Fruit fly (Drosophila melanogaster) whole organism, embryonic: Measurements from ENCODE around the gene eas.

Source experiments
- Ada2b ChIP-seq: fragments of 200-800 bp; sonication (Bioruptor generic); IDR thresholded peaks from 2 replicates; pipeline ENCODE4 v1.3.6; 2022; ENCODE audit warnings: missing biosample characterization, missing genetic modification characterization
- Bgb ChIP-seq: fragments of 200-800 bp; sonication (Bioruptor generic); IDR thresholded peaks from 2 replicates; pipeline ENCODE4 v1.3.6; 2022; ENCODE audit warnings: missing biosample characterization, missing genetic modification characterization; ENCODE audit not compliant: partially characterized antibody
- CG10147 ChIP-seq: fragments of 200-800 bp; sonication (Bioruptor generic); optimal IDR thresholded peaks from 2 replicates; lab custom pipeline; 2019; ENCODE audit warnings: missing biosample characterization, mild to moderate bottlenecking, missing genetic modification characterization, moderate library complexity
- CG10979 ChIP-seq: fragments of 200-800 bp; sonication (Bioruptor generic); optimal IDR thresholded peaks from 2 replicates; lab custom pipeline; 2018; ENCODE audit warnings: missing biosample characterization, mild to moderate bottlenecking, missing genetic modification characterization, moderate library complexity
- CG11247 ChIP-seq: fragments of 200-800 bp; sonication (Bioruptor generic); IDR thresholded peaks from 2 replicates; pipeline ENCODE4 v1.3.6; 2022; ENCODE audit warnings: missing biosample characterization, missing genetic modification characterization
- CG15514 ChIP-seq: fragments of 200-800 bp; sonication (Bioruptor generic); optimal IDR thresholded peaks from 3 replicates; lab custom pipeline; 2017; ENCODE audit warnings: missing biosample characterization, missing genetic modification characterization, mild to moderate bottlenecking, moderate library complexity, missing genetic modification reagents
- CG17361 ChIP-seq: fragments of 200-800 bp; sonication (Bioruptor generic); IDR thresholded peaks from 3 replicates; pipeline ENCODE4 v1.3.6; 2022; ENCODE audit warnings: missing biosample characterization, missing genetic modification characterization
- CG17802 ChIP-seq: fragments of 200-800 bp; sonication (Bioruptor generic); optimal IDR thresholded peaks from 2 replicates; lab custom pipeline; 2018; ENCODE audit warnings: missing biosample characterization, mild to moderate bottlenecking, missing genetic modification characterization, moderate library complexity
- CG17912 ChIP-seq: fragments of 200-800 bp; sonication (Bioruptor generic); optimal IDR thresholded peaks from 2 replicates; lab custom pipeline; 2018; ENCODE audit warnings: missing biosample characterization, mild to moderate bottlenecking, missing genetic modification characterization
- CG2129 ChIP-seq: fragments of 200-800 bp; sonication (Bioruptor generic); IDR thresholded peaks from 2 replicates; pipeline ENCODE4 v1.3.6; 2022; ENCODE audit warnings: missing biosample characterization, missing genetic modification characterization; ENCODE audit not compliant: partially characterized antibody
- CG30020 ChIP-seq: fragments of 200-800 bp; optimal IDR thresholded peaks from 2 replicates; lab custom pipeline; 2019; ENCODE audit warnings: missing biosample characterization, mild to moderate bottlenecking, missing genetic modification characterization, moderate library complexity
- CG30403 ChIP-seq: fragments of 200-800 bp; sonication (Bioruptor generic); optimal IDR thresholded peaks from 3 replicates; lab custom pipeline; 2016; ENCODE audit warnings: missing biosample characterization, missing genetic modification characterization
- CG3065 ChIP-seq: fragments of 200-800 bp; sonication (Bioruptor generic); optimal IDR thresholded peaks from 2 replicates; lab custom pipeline; 2016; ENCODE audit warnings: missing biosample characterization, missing genetic modification characterization
- CG4854 ChIP-seq: fragments of 200-800 bp; sonication (Bioruptor generic); optimal IDR thresholded peaks from 2 replicates; lab custom pipeline; 2016; ENCODE audit warnings: missing biosample characterization, missing genetic modification characterization, inconsistent platforms
- CG8089 ChIP-seq: fragments of 200-800 bp; sonication (Bioruptor generic); optimal IDR thresholded peaks from 3 replicates; lab custom pipeline; 2016; ENCODE audit warnings: missing biosample characterization, missing genetic modification characterization
- CG9817 ChIP-seq: fragments of 200-800 bp; sonication (Bioruptor generic); optimal IDR thresholded peaks from 2 replicates; lab custom pipeline; 2018; ENCODE audit warnings: missing biosample characterization, mild to moderate bottlenecking, missing genetic modification characterization, moderate library complexity
- CkIIα-i1 ChIP-seq: fragments of 200-800 bp; sonication (Bioruptor generic); IDR thresholded peaks from 2 replicates; pipeline ENCODE4 v1.3.6; 2022; ENCODE audit warnings: missing biosample characterization, missing genetic modification characterization
- Dad ChIP-seq: fragments of 200-800 bp; sonication (Bioruptor generic); optimal IDR thresholded peaks from 3 replicates; lab custom pipeline; 2016; ENCODE audit warnings: missing biosample characterization, missing genetic modification characterization
- Dbx ChIP-seq: fragments of 200-800 bp; sonication (Bioruptor generic); IDR thresholded peaks from 3 replicates; pipeline ENCODE4 v1.3.6; 2022; ENCODE audit warnings: missing biosample characterization, missing genetic modification characterization
- Hr3 ChIP-seq: fragments of 200-800 bp; sonication (Bioruptor generic); optimal IDR thresholded peaks from 3 replicates; lab custom pipeline; 2016; ENCODE audit warnings: missing biosample characterization, missing genetic modification characterization
- MBD-R2 ChIP-seq: fragments of 200-800 bp; sonication (Bioruptor generic); IDR thresholded peaks from 2 replicates; pipeline ENCODE4 v1.3.6; 2022; ENCODE audit warnings: missing biosample characterization, missing genetic modification characterization
- MESR4 ChIP-seq: fragments of 200-800 bp; sonication (Bioruptor generic); optimal IDR thresholded peaks from 2 replicates; lab custom pipeline; 2018; ENCODE audit warnings: missing biosample characterization, mild to moderate bottlenecking, missing genetic modification characterization, moderate library complexity
- Myb ChIP-seq: fragments of 200-800 bp; sonication (Bioruptor generic); optimal IDR thresholded peaks from 2 replicates; lab custom pipeline; 2016; ENCODE audit warnings: missing biosample characterization, missing genetic modification characterization
- NC2β ChIP-seq: fragments of 200-800 bp; sonication (Bioruptor generic); optimal IDR thresholded peaks from 2 replicates; lab custom pipeline; 2016; ENCODE audit warnings: missing biosample characterization, missing genetic modification characterization
- Opbp ChIP-seq: fragments of 200-800 bp; sonication (Bioruptor generic); IDR thresholded peaks from 3 replicates; pipeline ENCODE4 v1.3.6; 2022; ENCODE audit warnings: missing biosample characterization, missing genetic modification characterization; ENCODE audit not compliant: partially characterized antibody
- Pdp1 ChIP-seq, 2 experiments: fragments of 200-800 bp; sonication (Bioruptor generic); optimal IDR thresholded peaks; 3 replicates each; lab custom pipeline; 2016; ENCODE audit warnings: missing biosample characterization in 2 of 2, missing genetic modification characterization in 2 of 2, mild to moderate bottlenecking in 1 of 2, moderate library complexity in 1 of 2
- Tbp ChIP-seq: fragments of >200 bp; optimal IDR thresholded peaks from 2 replicates; lab custom pipeline; 2018; ENCODE audit warnings: missing biosample characterization, missing genetic modification characterization
- YL-1 ChIP-seq: fragments of 200-800 bp; sonication (Bioruptor generic); optimal IDR thresholded peaks from 3 replicates; lab custom pipeline; 2017; ENCODE audit warnings: missing biosample characterization, mild to moderate bottlenecking, missing genetic modification characterization
- amos ChIP-seq: fragments of 200-800 bp; sonication (Bioruptor generic); IDR thresholded peaks from 2 replicates; pipeline ENCODE4 v1.3.6; 2022; ENCODE audit warnings: missing biosample characterization, missing genetic modification characterization; ENCODE audit not compliant: partially characterized antibody
- ato ChIP-seq: fragments of 200-800 bp; sonication (Bioruptor generic); IDR thresholded peaks from 2 replicates; pipeline ENCODE4 v1.3.6; 2022; ENCODE audit warnings: missing biosample characterization, missing genetic modification characterization; ENCODE audit not compliant: partially characterized antibody
- cg ChIP-seq: fragments of 200-800 bp; sonication (Bioruptor generic); optimal IDR thresholded peaks from 3 replicates; lab custom pipeline; 2019; ENCODE audit warnings: missing biosample characterization, mild to moderate bottlenecking, missing genetic modification characterization, moderate library complexity
- chm ChIP-seq: fragments of 200-800 bp; sonication (Bioruptor generic); IDR thresholded peaks from 2 replicates; pipeline ENCODE4 v1.3.6; 2022; ENCODE audit warnings: missing biosample characterization, missing genetic modification characterization
- emc ChIP-seq: fragments of 200-800 bp; sonication (Bioruptor generic); optimal IDR thresholded peaks from 2 replicates; lab custom pipeline; 2016; ENCODE audit warnings: missing biosample characterization, missing genetic modification characterization
- eyg ChIP-seq: fragments of 200-800 bp; sonication (Bioruptor generic); optimal IDR thresholded peaks from 3 replicates; lab custom pipeline; 2016; ENCODE audit warnings: missing biosample characterization, missing genetic modification characterization
- ftz-f1 ChIP-seq: fragments of 200-800 bp; sonication (Bioruptor generic); optimal IDR thresholded peaks from 2 replicates; lab custom pipeline; 2016; ENCODE audit warnings: missing biosample characterization, missing genetic modification characterization
- h ChIP-seq: fragments of >200 bp; optimal IDR thresholded peaks from 2 replicates; lab custom pipeline; 2017
- hbn ChIP-seq: fragments of 200-800 bp; sonication (Bioruptor generic); IDR thresholded peaks from 2 replicates; pipeline ENCODE4 v1.3.6; 2022; ENCODE audit warnings: missing biosample characterization, missing genetic modification characterization; ENCODE audit not compliant: partially characterized antibody
- hth ChIP-seq: fragments of >200 bp; optimal IDR thresholded peaks from 2 replicates; lab custom pipeline; 2017; ENCODE audit warnings: inconsistent platforms
- jigr1 ChIP-seq: fragments of 200-800 bp; sonication (Bioruptor generic); IDR thresholded peaks from 3 replicates; pipeline ENCODE4 v1.3.6; 2022; ENCODE audit warnings: missing biosample characterization, missing genetic modification characterization
- knrl ChIP-seq: fragments of 200-800 bp; sonication (Bioruptor generic); IDR thresholded peaks from 3 replicates; pipeline ENCODE4 v1.3.6; 2022; ENCODE audit warnings: missing biosample characterization, missing genetic modification characterization; ENCODE audit not compliant: partially characterized antibody
- lmd ChIP-seq: fragments of 200-800 bp; sonication (Bioruptor generic); IDR thresholded peaks from 2 replicates; pipeline ENCODE4 v1.3.6; 2022; ENCODE audit warnings: missing biosample characterization, missing genetic modification characterization
- nerfin-2 ChIP-seq: fragments of 200-800 bp; sonication (Bioruptor generic); IDR thresholded peaks from 2 replicates; pipeline ENCODE4 v1.3.6; 2022; ENCODE audit warnings: missing biosample characterization, missing genetic modification characterization; ENCODE audit not compliant: partially characterized antibody
- pzg ChIP-seq: fragments of 200-800 bp; sonication (Bioruptor generic); optimal IDR thresholded peaks from 3 replicates; lab custom pipeline; 2018; ENCODE audit warnings: missing biosample characterization, mild to moderate bottlenecking, missing genetic modification characterization, moderate library complexity
- row ChIP-seq: fragments of 200-800 bp; sonication (Bioruptor generic); IDR thresholded peaks from 3 replicates; pipeline ENCODE4 v1.3.6; 2022; ENCODE audit warnings: missing biosample characterization, missing genetic modification characterization
- sc ChIP-seq, 3 experiments: fragments of >200 bp in 2 of 3; fragments of 200-800 bp in 1 of 3; sonication (Bioruptor generic) in 1 of 3; optimal IDR thresholded peaks; 2 replicates in 2 of 3; 3 replicates in 1 of 3; lab custom pipeline; 2017; ENCODE audit warnings: mild to moderate bottlenecking in 1 of 3, missing biosample characterization in 1 of 3, missing genetic modification characterization in 1 of 3, missing genetic modification reagents in 1 of 3
- sens ChIP-seq: fragments of 200-800 bp; sonication (Bioruptor generic); peaks from one replicate; lab custom pipeline; 2016; ENCODE audit warnings: missing biosample characterization, missing genetic modification characterization
- vvl ChIP-seq: fragments of 200-800 bp; sonication (Bioruptor generic); IDR thresholded peaks from 2 replicates; pipeline ENCODE4 v1.3.6; 2022; ENCODE audit warnings: missing biosample characterization, missing genetic modification characterization
- z ChIP-seq: fragments of 200-800 bp; sonication (Bioruptor generic); IDR thresholded peaks from 3 replicates; pipeline ENCODE4 v1.3.6; 2022; ENCODE audit warnings: missing biosample characterization, missing genetic modification characterization
- zf30C ChIP-seq: fragments of 200-800 bp; sonication (Bioruptor generic); optimal IDR thresholded peaks from 3 replicates; lab custom pipeline; 2018; ENCODE audit warnings: missing biosample characterization, mild to moderate bottlenecking, missing genetic modification characterization

The eas gene

dm6 chrX:16331562-16332233 is 53.6 kb downstream of the eas start:
- no peak for TF ChIP-seq sens (GFP tag; lab: Kevin White, UChicago)
- peak; percentile 84 for TF ChIP-seq Myb (GFP tag; lab: Kevin White, UChicago)
- TF ChIP-seq MBD-R2: peak; percentile 47; the same call in 1 of the 2 replicates
- no peak for TF ChIP-seq CG30403
- TF ChIP-seq chm (GFP tag; lab: Robert Waterston, UW): no peak
- peak; percentile 89 for TF ChIP-seq Opbp (GFP tag; lab: Robert Waterston, UW)
- TF ChIP-seq cg (GFP tag; lab: Kevin White, UChicago): no peak
- peak; percentile 63 for TF ChIP-seq MESR4
- TF ChIP-seq h (lab: Kevin White, UChicago): no peak
- peak in 1 of 2 experiments; percentile 88 for TF ChIP-seq Pdp1 (GFP tag; optimal IDR thresholded peaks at IDR 0.05; lab: Kevin White, UChicago)
- TF ChIP-seq YL-1: peak; percentile 9
- 0 out of 3 replicates have a peak, but pooled peaks have one; percentile 19 for TF ChIP-seq Dbx (GFP tag; lab: Robert Waterston, UW)
- no peak for TF ChIP-seq CG4854 (GFP tag; lab: Kevin White, UChicago)
- TF ChIP-seq CG15514: peak; percentile 90
- TF ChIP-seq ftz-f1 (GFP tag; lab: Kevin White, UChicago): no peak
- TF ChIP-seq hth (lab: Kevin White, UChicago): no peak
- TF ChIP-seq CkIIα-i1: no peak
- TF ChIP-seq CG17802 (tag; lab: Kevin White, UChicago): peak; percentile 78
- no peak for TF ChIP-seq CG3065 (GFP tag; lab: Kevin White, UChicago)
- no peak for TF ChIP-seq eyg
- no peak for TF ChIP-seq z (GFP tag; lab: Robert Waterston, UW)
- no peak for TF ChIP-seq emc (GFP tag; lab: Kevin White, UChicago)
- peak; percentile 58 for TF ChIP-seq pzg (GFP tag; lab: Kevin White, UChicago)
- no peak for TF ChIP-seq CG11247 (GFP tag; lab: Robert Waterston, UW)
- TF ChIP-seq CG30020 (tag; lab: Kevin White, UChicago): peak; percentile 92
- TF ChIP-seq Bgb (GFP tag; lab: Robert Waterston, UW): peak; percentile 89
- no peak for TF ChIP-seq Ada2b (GFP tag; lab: Robert Waterston, UW)
- TF ChIP-seq CG17361: 0 out of 3 replicates have a peak, but pooled peaks have one; percentile 10
- no peak for TF ChIP-seq NC2β (GFP tag; lab: Kevin White, UChicago)
- TF ChIP-seq hbn: peak; percentile 72
- TF ChIP-seq CG10147 (GFP tag; lab: Kevin White, UChicago): no peak
- no peak for TF ChIP-seq CG8089
- TF ChIP-seq amos: peak; percentile 91
- 0 out of 2 replicates have a peak, but pooled peaks have one; percentile 15 for TF ChIP-seq nerfin-2 (GFP tag; lab: Robert Waterston, UW)
- peak; percentile 60 for TF ChIP-seq zf30C (GFP tag; lab: Kevin White, UChicago)
- no peak for TF ChIP-seq CG17912 (GFP tag; lab: Kevin White, UChicago)
- no peak; the same call in 1 of the 2 replicates for TF ChIP-seq ato
- peak; percentile 71 for TF ChIP-seq CG2129 (GFP tag; lab: Robert Waterston, UW)
- no peak for TF ChIP-seq vvl (GFP tag; lab: Robert Waterston, UW)
- TF ChIP-seq Tbp: no peak
- TF ChIP-seq sc (optimal IDR thresholded peaks at IDR 0.05; lab: Kevin White, UChicago): no peak
- TF ChIP-seq sc (GFP tag; optimal IDR thresholded peaks at IDR 0.05; lab: Kevin White, UChicago): no peak
- TF ChIP-seq knrl (GFP tag; lab: Robert Waterston, UW): peak; percentile 89
- no peak for TF ChIP-seq CG9817 (tag; lab: Kevin White, UChicago)
- no peak for TF ChIP-seq Hr3 (GFP tag; lab: Kevin White, UChicago)
- peak; percentile 85 for TF ChIP-seq row
- no peak for TF ChIP-seq lmd (GFP tag; lab: Robert Waterston, UW)
- TF ChIP-seq Dad (GFP tag; lab: Kevin White, UChicago): no peak
- peak; percentile 46; the same call in 1 of the 3 replicates for TF ChIP-seq jigr1
- TF ChIP-seq CG10979 (tag; lab: Kevin White, UChicago): no peak
